Fruit fly (Drosophila melanogaster) whole organism, embryonic: ENCODE results near the gene CG7328.

Experiments
- Asciz ChIP-seq: fragments of 200-800 bp; sonication (Bioruptor generic); optimal IDR thresholded peaks from 2 replicates; lab custom pipeline; 2017; ENCODE audit warnings: missing biosample characterization, mild to moderate bottlenecking, missing genetic modification characterization, missing genetic modification reagents
- Atf6 ChIP-seq: fragments of 200-800 bp; sonication (Bioruptor generic); IDR thresholded peaks from 2 replicates; pipeline ENCODE4 v1.3.6; 2022; ENCODE audit warnings: missing biosample characterization, missing genetic modification characterization
- B-H1 ChIP-seq: fragments of 200-800 bp; sonication (Bioruptor generic); IDR thresholded peaks from 3 replicates; pipeline ENCODE4 v1.3.6; 2022; ENCODE audit warnings: missing biosample characterization, missing genetic modification characterization
- CG10366 ChIP-seq: fragments of 200-800 bp; sonication (Bioruptor generic); IDR thresholded peaks from 2 replicates; pipeline ENCODE4 v1.3.6; 2022; ENCODE audit warnings: missing biosample characterization, missing genetic modification characterization
- CG10654 ChIP-seq: fragments of 200-800 bp; sonication (Bioruptor generic); optimal IDR thresholded peaks from 2 replicates; lab custom pipeline; 2016; ENCODE audit warnings: missing biosample characterization, missing genetic modification characterization
- CG11695 ChIP-seq: fragments of 200-800 bp; sonication (Bioruptor generic); IDR thresholded peaks from 3 replicates; pipeline ENCODE4 v1.3.6; 2022; ENCODE audit warnings: missing biosample characterization, missing genetic modification characterization
- CG12155 ChIP-seq: fragments of 200-800 bp; sonication (Bioruptor generic); optimal IDR thresholded peaks from 3 replicates; lab custom pipeline; 2016; ENCODE audit warnings: missing biosample characterization, missing genetic modification characterization
- CG13123 ChIP-seq: fragments of 200-800 bp; sonication (Bioruptor generic); optimal IDR thresholded peaks from 2 replicates; lab custom pipeline; 2016; ENCODE audit warnings: missing biosample characterization, missing genetic modification characterization
- CG14860 ChIP-seq: fragments of 200-800 bp; sonication (Bioruptor generic); IDR thresholded peaks from 3 replicates; pipeline ENCODE4 v1.3.6; 2022; ENCODE audit warnings: missing biosample characterization, missing genetic modification characterization; ENCODE audit not compliant: partially characterized antibody
- CG1603 ChIP-seq: fragments of 200-800 bp; sonication (Bioruptor generic); optimal IDR thresholded peaks from 2 replicates; lab custom pipeline; 2019; ENCODE audit warnings: missing biosample characterization, mild to moderate bottlenecking, missing genetic modification characterization, moderate library complexity
- CG17568 ChIP-seq: fragments of 200-800 bp; sonication (Bioruptor generic); optimal IDR thresholded peaks from 2 replicates; lab custom pipeline; 2018; ENCODE audit warnings: missing biosample characterization, mild to moderate bottlenecking, missing genetic modification characterization, moderate library complexity
- CG2129 ChIP-seq: fragments of 200-800 bp; sonication (Bioruptor generic); IDR thresholded peaks from 2 replicates; pipeline ENCODE4 v1.3.6; 2022; ENCODE audit warnings: missing biosample characterization, missing genetic modification characterization; ENCODE audit not compliant: partially characterized antibody
- CG2875 ChIP-seq: fragments of 200-800 bp; sonication (Bioruptor generic); optimal IDR thresholded peaks from 2 replicates; lab custom pipeline; 2017; ENCODE audit warnings: missing biosample characterization, mild to moderate bottlenecking, missing genetic modification characterization, missing genetic modification reagents
- CG3163 ChIP-seq: fragments of 200-800 bp; sonication (Bioruptor generic); optimal IDR thresholded peaks from 3 replicates; lab custom pipeline; 2016; ENCODE audit warnings: missing biosample characterization, missing genetic modification characterization
- CG3847 ChIP-seq: fragments of 200-800 bp; sonication (Bioruptor generic); IDR thresholded peaks from 2 replicates; pipeline ENCODE4 v1.3.6; 2022; ENCODE audit warnings: missing biosample characterization, missing genetic modification characterization
- CG5180 ChIP-seq: fragments of 200-800 bp; sonication (Bioruptor generic); optimal IDR thresholded peaks from 3 replicates; lab custom pipeline; 2017; ENCODE audit warnings: missing biosample characterization, missing genetic modification characterization, mild to moderate bottlenecking, moderate library complexity, missing genetic modification reagents
- CG7372 ChIP-seq: fragments of 200-800 bp; sonication (Bioruptor generic); IDR thresholded peaks from 2 replicates; pipeline ENCODE4 v1.3.6; 2022; ENCODE audit warnings: missing biosample characterization, missing genetic modification characterization
- CG9797 ChIP-seq: fragments of 200-800 bp; sonication (Bioruptor generic); optimal IDR thresholded peaks from 3 replicates; lab custom pipeline; 2018; ENCODE audit warnings: missing biosample characterization, mild to moderate bottlenecking, missing genetic modification characterization
- Camta ChIP-seq: fragments of 200-800 bp; sonication (Bioruptor generic); optimal IDR thresholded peaks from 2 replicates; lab custom pipeline; 2016; ENCODE audit warnings: missing biosample characterization, missing genetic modification characterization
- HLH3B ChIP-seq: fragments of 200-800 bp; sonication (Bioruptor generic); IDR thresholded peaks from 2 replicates; pipeline ENCODE4 v1.3.6; 2022; ENCODE audit warnings: missing biosample characterization, missing genetic modification characterization
- Hsf ChIP-seq: fragments of 200-800 bp; sonication (Bioruptor generic); optimal IDR thresholded peaks from 3 replicates; lab custom pipeline; 2016; ENCODE audit warnings: missing biosample characterization, missing genetic modification characterization
- Kr ChIP-seq: fragments of 200-800 bp; sonication (Bioruptor generic); optimal IDR thresholded peaks from 2 replicates; lab custom pipeline; 2017; ENCODE audit warnings: missing biosample characterization, mild to moderate bottlenecking, missing genetic modification characterization
- Lim3 ChIP-seq: fragments of 200-800 bp; sonication (Bioruptor generic); IDR thresholded peaks from 2 replicates; pipeline ENCODE4 v1.3.6; 2022; ENCODE audit warnings: missing biosample characterization, missing genetic modification characterization
- Neu2 ChIP-seq: fragments of 200-800 bp; sonication (Bioruptor generic); optimal IDR thresholded peaks from 3 replicates; lab custom pipeline; 2016; ENCODE audit warnings: missing biosample characterization, missing genetic modification characterization, borderline replicate concordance
- Opbp ChIP-seq: fragments of 200-800 bp; sonication (Bioruptor generic); IDR thresholded peaks from 3 replicates; pipeline ENCODE4 v1.3.6; 2022; ENCODE audit warnings: missing biosample characterization, missing genetic modification characterization; ENCODE audit not compliant: partially characterized antibody
- Poxn ChIP-seq: fragments of 200-800 bp; sonication (Bioruptor generic); IDR thresholded peaks from 2 replicates; pipeline ENCODE4 v1.3.6; 2022; ENCODE audit warnings: missing biosample characterization, missing genetic modification characterization
- al ChIP-seq: fragments of 200-800 bp; sonication (Bioruptor generic); IDR thresholded peaks from 2 replicates; pipeline ENCODE4 v1.3.6; 2022; ENCODE audit warnings: missing biosample characterization, missing genetic modification characterization
- ase ChIP-seq: fragments of 200-800 bp; sonication (Bioruptor generic); IDR thresholded peaks from 3 replicates; pipeline ENCODE4 v1.3.6; 2022; ENCODE audit warnings: missing biosample characterization, missing genetic modification characterization
- bab2 ChIP-seq: fragments of 200-800 bp; sonication (Bioruptor generic); optimal IDR thresholded peaks from 2 replicates; lab custom pipeline; 2016; ENCODE audit warnings: missing biosample characterization, missing genetic modification characterization
- bcd ChIP-seq: fragments of 200-800 bp; sonication (Bioruptor generic); optimal IDR thresholded peaks from 2 replicates; lab custom pipeline; 2017; ENCODE audit warnings: missing biosample characterization, mild to moderate bottlenecking, missing genetic modification characterization
- bigmax ChIP-seq: fragments of 200-800 bp; sonication (Bioruptor generic); optimal IDR thresholded peaks from 2 replicates; lab custom pipeline; 2018; ENCODE audit warnings: missing biosample characterization, mild to moderate bottlenecking, missing genetic modification characterization
- bsh ChIP-seq, 2 experiments: fragments of 200-800 bp; sonication (Bioruptor generic); optimal IDR thresholded peaks; 2 replicates each; lab custom pipeline; 2017 to 2018; ENCODE audit warnings: mild to moderate bottlenecking in 2 of 2, missing biosample characterization in 2 of 2, missing genetic modification characterization in 2 of 2, moderate library complexity in 1 of 2
- crol ChIP-seq: fragments of 200-800 bp; sonication (Bioruptor generic); IDR thresholded peaks from 2 replicates; pipeline ENCODE4 v1.3.6; 2022; ENCODE audit warnings: missing biosample characterization, missing genetic modification characterization
- dan ChIP-seq: fragments of 200-800 bp; sonication (Bioruptor generic); IDR thresholded peaks from 2 replicates; pipeline ENCODE4 v1.3.6; 2022; ENCODE audit warnings: missing biosample characterization, missing genetic modification characterization
- dmrt11E ChIP-seq: fragments of 200-800 bp; sonication (Bioruptor generic); optimal IDR thresholded peaks from 3 replicates; lab custom pipeline; 2018; ENCODE audit warnings: missing biosample characterization, mild to moderate bottlenecking, missing genetic modification characterization, moderate library complexity
- fd102C ChIP-seq: fragments of 200-800 bp; sonication (Bioruptor generic); optimal IDR thresholded peaks from 2 replicates; lab custom pipeline; 2018; ENCODE audit warnings: missing biosample characterization, mild to moderate bottlenecking, missing genetic modification characterization, moderate library complexity
- fd96Cb ChIP-seq: fragments of 200-800 bp; sonication (Bioruptor generic); optimal IDR thresholded peaks from 2 replicates; lab custom pipeline; 2018; ENCODE audit warnings: missing biosample characterization, mild to moderate bottlenecking, missing genetic modification characterization, moderate library complexity
- fu2 ChIP-seq: fragments of 200-800 bp; sonication (Bioruptor generic); optimal IDR thresholded peaks from 2 replicates; lab custom pipeline; 2016; ENCODE audit warnings: missing biosample characterization, missing genetic modification characterization
- gt ChIP-seq: fragments of 200-800 bp; sonication (Bioruptor generic); IDR thresholded peaks from 2 replicates; pipeline ENCODE4 v1.3.6; 2022; ENCODE audit warnings: missing biosample characterization, missing genetic modification characterization
- ind ChIP-seq: fragments of 200-800 bp; sonication (Bioruptor generic); optimal IDR thresholded peaks from 3 replicates; lab custom pipeline; 2016; ENCODE audit warnings: missing biosample characterization, missing genetic modification characterization
- kay ChIP-seq: fragments of 200-800 bp; sonication (Bioruptor generic); optimal IDR thresholded peaks from 2 replicates; lab custom pipeline; 2016; ENCODE audit warnings: missing biosample characterization, missing genetic modification characterization
- pb ChIP-seq: fragments of 200-800 bp; sonication (Bioruptor generic); optimal IDR thresholded peaks from 3 replicates; lab custom pipeline; 2016; ENCODE audit warnings: missing biosample characterization, missing genetic modification characterization
- peb ChIP-seq: fragments of 200-800 bp; sonication (Bioruptor generic); IDR thresholded peaks from 2 replicates; pipeline ENCODE4 v1.3.6; 2022; ENCODE audit warnings: missing biosample characterization, missing genetic modification characterization
- pros ChIP-seq: fragments of 200-800 bp; sonication (Bioruptor generic); optimal IDR thresholded peaks from 3 replicates; lab custom pipeline; 2019; ENCODE audit warnings: missing biosample characterization, mild to moderate bottlenecking, missing genetic modification characterization, moderate library complexity
- repo ChIP-seq: fragments of 200-800 bp; sonication (Bioruptor generic); optimal IDR thresholded peaks from 2 replicates; lab custom pipeline; 2016; ENCODE audit warnings: missing biosample characterization, missing genetic modification characterization
- scrt ChIP-seq: fragments of 200-800 bp; sonication (Bioruptor generic); optimal IDR thresholded peaks from 2 replicates; lab custom pipeline; 2018; ENCODE audit warnings: missing biosample characterization, mild to moderate bottlenecking, missing genetic modification characterization, moderate library complexity
- sqz ChIP-seq: fragments of 200-800 bp; sonication (Bioruptor generic); optimal IDR thresholded peaks from 3 replicates; lab custom pipeline; 2018; ENCODE audit warnings: missing biosample characterization, mild to moderate bottlenecking, missing genetic modification characterization
- toy ChIP-seq: fragments of 200-800 bp; sonication (Bioruptor generic); IDR thresholded peaks from 2 replicates; pipeline ENCODE4 v1.3.6; 2022; ENCODE audit warnings: missing biosample characterization, missing genetic modification characterization
- unc-4 ChIP-seq: fragments of 200-800 bp; sonication (Bioruptor generic); IDR thresholded peaks from 2 replicates; pipeline ENCODE4 v1.3.6; 2022; ENCODE audit warnings: missing biosample characterization, missing genetic modification characterization; ENCODE audit not compliant: partially characterized antibody
- zf30C ChIP-seq: fragments of 200-800 bp; sonication (Bioruptor generic); optimal IDR thresholded peaks from 3 replicates; lab custom pipeline; 2018; ENCODE audit warnings: missing biosample characterization, mild to moderate bottlenecking, missing genetic modification characterization

CG7328 gene

dm6 chr3L:20183345-20184088 is 43.1 kb upstream of the CG7328 start (continued):
- TF ChIP-seq dan (GFP tag; lab: Robert Waterston, UW) (no peak), CG10654 (peak; percentile 50), Hsf (GFP tag; lab: Kevin White, UChicago) (peak; percentile 64), repo (GFP tag; lab: Kevin White, UChicago) (no peak), pb (GFP tag; lab: Kevin White, UChicago) (no peak), toy (GFP tag; lab: Robert Waterston, UW) (no peak), CG11695 (GFP tag; lab: Robert Waterston, UW) (peak; percentile 52; the same call in 1 of the 3 replicates), bsh (GFP tag; optimal IDR thresholded peaks at IDR 0.05; lab: Kevin White, UChicago) (peak in 1 of 2 experiments; percentile 49), kay (GFP tag; lab: Kevin White, UChicago) (no peak), sqz (GFP tag; lab: Kevin White, UChicago) (no peak), Lim3 (no peak), Opbp (GFP tag; lab: Robert Waterston, UW) (no peak), dmrt11E (tag; lab: Kevin White, UChicago) (peak; percentile 42), unc-4 (no peak), CG5180 (GFP tag; lab: Kevin White, UChicago) (no peak), scrt (peak; percentile 14), Kr (no peak), CG7372 (GFP tag; lab: Robert Waterston, UW) (no peak), HLH3B (GFP tag; lab: Robert Waterston, UW) (peak; percentile 42; the same call in 1 of the 2 replicates), Poxn (GFP tag; lab: Robert Waterston, UW) (no peak), Camta (GFP tag; lab: Kevin White, UChicago) (peak; percentile 24), Asciz (GFP tag; lab: Kevin White, UChicago) (no peak), zf30C (GFP tag; lab: Kevin White, UChicago) (peak; percentile 33), bab2 (GFP tag; lab: Kevin White, UChicago) (no peak), CG12155 (GFP tag; lab: Kevin White, UChicago) (no peak), CG9797 (GFP tag; lab: Kevin White, UChicago) (no peak), CG14860 (GFP tag; lab: Robert Waterston, UW) (no peak), fu2 (GFP tag; lab: Kevin White, UChicago) (peak; percentile 2), Atf6 (peak; percentile 55), pros (no peak), CG1603 (tag; lab: Kevin White, UChicago) (no peak), crol (GFP tag; lab: Robert Waterston, UW) (peak; percentile 86), bcd (GFP tag; lab: Kevin White, UChicago) (peak; percentile 56), Neu2 (GFP tag; lab: Kevin White, UChicago) (no peak), gt (GFP tag; lab: Robert Waterston, UW) (no peak), CG17568 (no peak), ind (GFP tag; lab: Kevin White, UChicago) (peak; percentile 50), CG3847 (GFP tag; lab: Robert Waterston, UW) (0 out of 2 replicates have a peak, but pooled peaks have one; percentile 8), al (GFP tag; lab: Robert Waterston, UW) (peak; percentile 51), ase (GFP tag; lab: Robert Waterston, UW) (no peak), CG13123 (peak; percentile 6), fd102C (GFP tag; lab: Kevin White, UChicago) (no peak), CG2129 (no peak), CG3163 (no peak), CG10366 (GFP tag; lab: Robert Waterston, UW) (no peak), CG2875 (GFP tag; lab: Kevin White, UChicago) (peak; percentile 25), peb (GFP tag; lab: Robert Waterston, UW) (no peak), fd96Cb (tag; lab: Kevin White, UChicago) (peak; percentile 40), B-H1 (GFP tag; lab: Robert Waterston, UW) (no peak), bigmax (GFP tag; lab: Kevin White, UChicago) (no peak)
